Fruit fly (Drosophila melanogaster): ENCODE results near the gene Trs23.

The Trs23 gene

dm6 chr2L:8704648-8705622, 18.9 kb downstream of the Trs23 start, which contains the start of gene CatB (continued):
- TF ChIP-seq Dfd (GFP tag; optimal IDR thresholded peaks at IDR 0.05) (no peak), psq (GFP tag; optimal IDR thresholded peaks at IDR 0.05) (no peak), sage (GFP tag; optimal IDR thresholded peaks at IDR 0.05) (no peak), Vsx2 (GFP tag; optimal IDR thresholded peaks at IDR 0.05; ENCODE audit: partially characterized antibody) (no peak), Sp1 (GFP tag; optimal IDR thresholded peaks at IDR 0.05) (peak; percentile 64), pan (optimal IDR thresholded peaks at IDR 0.05) (no peak), sv (GFP tag; optimal IDR thresholded peaks at IDR 0.05) (no peak), Rel (GFP tag; optimal IDR thresholded peaks at IDR 0.05) (peak; percentile 65), Rel (tag; optimal IDR thresholded peaks at IDR 0.05) (peak; percentile 60), rgr (GFP tag; optimal IDR thresholded peaks at IDR 0.05) (no peak), foxo (GFP tag; optimal IDR thresholded peaks at IDR 0.05) (peak in 1 of 2 experiments; percentile 33), ey (GFP tag; optimal IDR thresholded peaks at IDR 0.05) (no peak), GATAd (GFP tag; optimal IDR thresholded peaks at IDR 0.05) (no peak)

dm6 chr2L:8707522-8707921, 21.5 kb downstream of the Trs23 start:
- TF ChIP-seq CG32264 (GFP tag; optimal IDR thresholded peaks at IDR 0.05): no peak
- TF ChIP-seq tai (GFP tag; optimal IDR thresholded peaks at IDR 0.05): no peak
- TF ChIP-seq Rel (GFP tag; optimal IDR thresholded peaks at IDR 0.05): no peak
- TF ChIP-seq Rel (tag; optimal IDR thresholded peaks at IDR 0.05): no peak
- TF ChIP-seq Sp1 (GFP tag; optimal IDR thresholded peaks at IDR 0.05): no peak
- TF ChIP-seq dl (GFP tag; optimal IDR thresholded peaks at IDR 0.05; ENCODE audit: insufficient read depth in 1 of 2, partially characterized antibody in 2 of 2): no peak
- TF ChIP-seq fru (GFP tag; optimal IDR thresholded peaks at IDR 0.05): no peak
- no peak for TF ChIP-seq lola (GFP tag; optimal IDR thresholded peaks at IDR 0.05)
- no peak for TF ChIP-seq Abd-B (GFP tag; optimal IDR thresholded peaks at IDR 0.05)
- no peak for TF ChIP-seq CG9705 (GFP tag; optimal IDR thresholded peaks at IDR 0.05)
- no peak for TF ChIP-seq Vsx2 (GFP tag; optimal IDR thresholded peaks at IDR 0.05; ENCODE audit: partially characterized antibody)
- TF ChIP-seq psq (GFP tag; optimal IDR thresholded peaks at IDR 0.05): no peak
- TF ChIP-seq Mio (GFP tag; optimal IDR thresholded peaks at IDR 0.05): no peak
- no peak for TF ChIP-seq Hnf4 (GFP tag; optimal IDR thresholded peaks at IDR 0.05)
- TF ChIP-seq OdsH (GFP tag; optimal IDR thresholded peaks at IDR 0.05): no peak
- no peak for TF ChIP-seq Dfd (GFP tag; optimal IDR thresholded peaks at IDR 0.05)
- no peak for TF ChIP-seq foxo (GFP tag; optimal IDR thresholded peaks at IDR 0.05)
- no peak for TF ChIP-seq Myc (optimal IDR thresholded peaks at IDR 0.05)
- TF ChIP-seq woc (GFP tag; optimal IDR thresholded peaks at IDR 0.05): no peak

- TF ChIP-seq foxo (GFP tag; optimal IDR thresholded peaks at IDR 0.05): no peak
- TF ChIP-seq Hnf4 (GFP tag; optimal IDR thresholded peaks at IDR 0.05): peak; percentile 23
- TF ChIP-seq Vsx2 (GFP tag; optimal IDR thresholded peaks at IDR 0.05; ENCODE audit: partially characterized antibody): peak; percentile 59
- no peak for TF ChIP-seq Rel (GFP tag; optimal IDR thresholded peaks at IDR 0.05)
- peak; percentile 41 for TF ChIP-seq Rel (tag; optimal IDR thresholded peaks at IDR 0.05)
Measured at dm6 chr2L:8708399-8709077, 22.5 kb downstream of the Trs23 start.

- TF ChIP-seq rgr (GFP tag; optimal IDR thresholded peaks at IDR 0.05) (no peak), Dif (GFP tag; optimal IDR thresholded peaks at IDR 0.05; ENCODE audit: partially characterized antibody) (peak; percentile 91), CG9705 (GFP tag; optimal IDR thresholded peaks at IDR 0.05) (no peak), Vsx2 (GFP tag; optimal IDR thresholded peaks at IDR 0.05; ENCODE audit: partially characterized antibody) (no peak), Hr83 (GFP tag; optimal IDR thresholded peaks at IDR 0.05; ENCODE audit: poor library complexity, severe bottlenecking) (peak; percentile 23), CG32264 (GFP tag; optimal IDR thresholded peaks at IDR 0.05) (no peak), brk (GFP tag; optimal IDR thresholded peaks at IDR 0.05) (no peak), Sp1 (GFP tag; optimal IDR thresholded peaks at IDR 0.05) (peak; percentile 1), Myc (optimal IDR thresholded peaks at IDR 0.05) (no peak), dl (GFP tag; optimal IDR thresholded peaks at IDR 0.05; ENCODE audit: insufficient read depth in 1 of 2, partially characterized antibody in 2 of 2) (peak; percentile 70 to 92), sv (GFP tag; optimal IDR thresholded peaks at IDR 0.05) (no peak), N (GFP tag; optimal IDR thresholded peaks at IDR 0.05) (no peak), OdsH (GFP tag; optimal IDR thresholded peaks at IDR 0.05) (no peak), Hr78 (GFP tag; optimal IDR thresholded peaks at IDR 0.05) (no peak), HLH106 (tag; optimal IDR thresholded peaks at IDR 0.05) (no peak)
Measured at dm6 chr2L:8709078-8709399, 23.0 kb downstream of the Trs23 start.
